Worm (Caenorhabditis elegans) whole organism, young adult: ENCODE data around the gene ldb-1.

ENCODE experiments used
- B0019.2 ChIP-seq: fragments of 200-800 bp; sonication (Bioruptor generic); conservative IDR thresholded peaks from 2 replicates; pipeline ENCODE4 v1.3.6; 2022; ENCODE audit warnings: missing genetic modification reagents, missing genetic modification characterization, missing compliant biosample characterization
- C06A6.2 ChIP-seq: fragments of 200-800 bp; sonication (Bioruptor generic); conservative IDR thresholded peaks from 2 replicates; pipeline ENCODE4 v1.3.6; 2022; ENCODE audit warnings: missing genetic modification characterization, missing compliant biosample characterization
- C17E4.6 ChIP-seq: fragments of 200-800 bp; sonication (Bioruptor generic); IDR thresholded peaks from 2 replicates; pipeline ENCODE4 v1.3.6; 2022; ENCODE audit warnings: missing genetic modification reagents, missing genetic modification characterization, missing compliant biosample characterization
- F22D6.2 ChIP-seq: sonication (generic microtip); optimal IDR thresholded peaks from 2 replicates; lab custom pipeline; 2016; ENCODE audit warnings: mild to moderate bottlenecking, missing genetic modification characterization, missing compliant biosample characterization
- F57C9.4 ChIP-seq: sonication (generic microtip); optimal IDR thresholded peaks from 2 replicates; lab custom pipeline; 2017; ENCODE audit warnings: mild to moderate bottlenecking, missing genetic modification characterization, missing compliant biosample characterization
- Y53F4B.3 ChIP-seq: fragments of 200-800 bp; sonication (Bioruptor generic); IDR thresholded peaks from 2 replicates; pipeline ENCODE4 v1.3.6; 2022; ENCODE audit warnings: missing genetic modification reagents, missing genetic modification characterization, missing compliant biosample characterization
- Y79H2A.3 ChIP-seq: fragments of 200-800 bp; sonication (Bioruptor generic); conservative IDR thresholded peaks from 2 replicates; pipeline ENCODE4 v1.3.6; 2022; ENCODE audit warnings: missing genetic modification reagents, missing genetic modification characterization, missing compliant biosample characterization
- ZK185.1 ChIP-seq: sonication (generic microtip); optimal IDR thresholded peaks from 2 replicates; lab custom pipeline; 2016; ENCODE audit warnings: mild to moderate bottlenecking, missing genetic modification characterization, missing compliant biosample characterization; ENCODE audit not compliant: poor library complexity, severe bottlenecking
- akir-1 ChIP-seq: fragments of 200-800 bp; sonication (Bioruptor generic); optimal IDR thresholded peaks from 2 replicates; lab custom pipeline; 2018; ENCODE audit warnings: mild to moderate bottlenecking, missing genetic modification characterization, moderate library complexity, missing compliant biosample characterization
- atf-7 ChIP-seq: sonication (generic microtip); optimal IDR thresholded peaks from 2 replicates; lab custom pipeline; 2017; ENCODE audit warnings: mild to moderate bottlenecking, missing genetic modification characterization, missing compliant biosample characterization
- ccch-3 ChIP-seq: fragments of 200-800 bp; sonication (Bioruptor generic); optimal IDR thresholded peaks from 2 replicates; lab custom pipeline; 2018; ENCODE audit warnings: mild to moderate bottlenecking, missing genetic modification characterization, missing compliant biosample characterization
- ceh-27 ChIP-seq: fragments of 200-800 bp; sonication (Bioruptor generic); optimal IDR thresholded peaks from 2 replicates; lab custom pipeline; 2018; ENCODE audit warnings: mild to moderate bottlenecking, missing genetic modification characterization, moderate library complexity, missing compliant biosample characterization
- ceh-79 ChIP-seq: sonication (generic microtip); optimal IDR thresholded peaks from 2 replicates; lab custom pipeline; 2017; ENCODE audit warnings: mild to moderate bottlenecking, missing genetic modification characterization, missing compliant biosample characterization
- dox-1 ChIP-seq: fragments of 200-800 bp; sonication (Bioruptor generic); IDR thresholded peaks from 2 replicates; pipeline ENCODE4 v1.3.6; 2022; ENCODE audit warnings: missing genetic modification reagents, missing genetic modification characterization, missing compliant biosample characterization
- egl-44 ChIP-seq: fragments of 200-800 bp; sonication (Bioruptor generic); IDR thresholded peaks from 2 replicates; pipeline ENCODE4 v1.3.6; 2022; ENCODE audit warnings: missing genetic modification reagents, missing genetic modification characterization, missing compliant biosample characterization
- egrh-3 ChIP-seq: fragments of 200-800 bp; sonication (Bioruptor generic); IDR thresholded peaks from 2 replicates; pipeline ENCODE4 v1.3.6; 2022; ENCODE audit warnings: missing genetic modification reagents, missing genetic modification characterization, missing compliant biosample characterization
- ekl-4 ChIP-seq: fragments of 200-800 bp; sonication (Bioruptor generic); IDR thresholded peaks from 2 replicates; pipeline ENCODE4 v1.3.6; 2022; ENCODE audit warnings: missing genetic modification reagents, missing genetic modification characterization, missing compliant biosample characterization
- ets-4 ChIP-seq: fragments of 200-800 bp; sonication (Bioruptor generic); optimal IDR thresholded peaks from 2 replicates; lab custom pipeline; 2018; ENCODE audit warnings: mild to moderate bottlenecking, missing genetic modification characterization, missing compliant biosample characterization
- fkh-3 ChIP-seq: sonication (generic microtip); optimal IDR thresholded peaks from 2 replicates; lab custom pipeline; 2016; ENCODE audit warnings: mild to moderate bottlenecking, missing genetic modification characterization, missing compliant biosample characterization
- hlh-26 ChIP-seq: fragments of 200-800 bp; sonication (Bioruptor generic); conservative IDR thresholded peaks from 2 replicates; pipeline ENCODE4 v1.3.6; 2022; ENCODE audit warnings: missing genetic modification reagents, missing genetic modification characterization, missing compliant biosample characterization
- hrde-1 ChIP-seq: sonication (generic microtip); optimal IDR thresholded peaks from 2 replicates; lab custom pipeline; 2016; ENCODE audit warnings: missing genetic modification characterization, mild to moderate bottlenecking, missing compliant biosample characterization, moderate library complexity, missing genotype, missing genetic modification reagents, borderline replicate concordance
- let-607 ChIP-seq, 2 experiments: fragments of 200-800 bp in 1 of 2; sonication (Bioruptor generic) in 1 of 2; sonication (generic microtip) in 1 of 2; optimal IDR thresholded peaks; 2 replicates each; lab custom pipeline; 2016 to 2018; ENCODE audit warnings: mild to moderate bottlenecking in 2 of 2, missing compliant biosample characterization in 2 of 2, missing genetic modification characterization in 2 of 2, moderate library complexity in 2 of 2, missing genotype in 1 of 2
- lin-35 ChIP-seq, 3 experiments: fragments of 150-350 bp in 2 of 3; sonication (generic microtip) in 1 of 3; optimal IDR thresholded peaks; 2 replicates each; lab custom pipeline; 2014 to 2018; ENCODE audit warnings: missing biosample characterization in 3 of 3, missing genetic modification characterization in 3 of 3, missing genetic modification reagents in 3 of 3
- mcd-1 ChIP-seq: fragments of 200-800 bp; sonication (Bioruptor generic); IDR thresholded peaks from 2 replicates; pipeline ENCODE4 v1.3.6; 2022; ENCODE audit warnings: missing genetic modification reagents, missing genetic modification characterization, missing compliant biosample characterization
- mes-4 ChIP-seq: sonication (generic microtip); optimal IDR thresholded peaks from 2 replicates; lab custom pipeline; 2016; ENCODE audit warnings: missing genotype, missing genetic modification characterization, missing compliant biosample characterization
- nfya-2 ChIP-seq: fragments of 200-800 bp; sonication (Bioruptor generic); IDR thresholded peaks from 2 replicates; pipeline ENCODE4 v1.3.6; 2022; ENCODE audit warnings: missing genetic modification reagents, missing genetic modification characterization, missing compliant biosample characterization
- nfyb-1 ChIP-seq: fragments of 200-800 bp; sonication (Bioruptor generic); IDR thresholded peaks from 2 replicates; pipeline ENCODE4 v1.3.6; 2022; ENCODE audit warnings: missing genetic modification reagents, missing genetic modification characterization, missing compliant biosample characterization
- nhr-80 ChIP-seq: sonication (generic microtip); optimal IDR thresholded peaks from 2 replicates; lab custom pipeline; 2016; ENCODE audit warnings: missing genetic modification characterization, missing compliant biosample characterization
- pha-4 ChIP-seq: fragments of 150-350 bp; sonication (generic microtip); optimal IDR thresholded peaks from 2 replicates; lab custom pipeline; 2014; ENCODE audit warnings: missing biosample characterization, missing genetic modification reagents, missing genetic modification characterization
- rec-8 ChIP-seq, 2 experiments: sonication (generic microtip); optimal IDR thresholded peaks; 2 replicates each; lab custom pipeline; 2016; ENCODE audit warnings: mild to moderate bottlenecking in 2 of 2, missing genetic modification characterization in 2 of 2, missing genetic modification reagents in 2 of 2, missing genotype in 2 of 2, missing biosample characterization in 1 of 2, missing compliant biosample characterization in 1 of 2, moderate library complexity in 1 of 2
- sea-2 ChIP-seq: fragments of 200-800 bp; sonication (Bioruptor generic); IDR thresholded peaks from 2 replicates; pipeline ENCODE4 v1.3.6; 2022; ENCODE audit warnings: missing genetic modification characterization, missing compliant biosample characterization
- snpc-4 ChIP-seq, 5 experiments: fragments of 150-350 bp in 1 of 5; sonication (generic microtip) in 4 of 5; optimal IDR thresholded peaks; 2 replicates each; lab custom pipeline; 2014 to 2018; ENCODE audit warnings: missing genetic modification characterization in 5 of 5, missing biosample characterization in 3 of 5, antibody characterized with exemption in 2 of 5, mild to moderate bottlenecking in 2 of 5, missing compliant biosample characterization in 2 of 5, missing genotype in 2 of 5, moderate library complexity in 2 of 5, missing genetic modification reagents in 1 of 5
- tbp1 ChIP-seq: fragments of 200-800 bp; sonication (Bioruptor generic); optimal IDR thresholded peaks from 2 replicates; lab custom pipeline; 2018; ENCODE audit warnings: mild to moderate bottlenecking, missing genetic modification characterization, missing compliant biosample characterization
- unc-62 ChIP-seq: fragments of 150-350 bp; optimal IDR thresholded peaks from 2 replicates; lab custom pipeline; 2014; ENCODE audit warnings: missing biosample characterization, missing genetic modification reagents, missing genetic modification characterization

The ldb-1 gene

ce11 chrX:11042777-11043176 is 14.1 kb downstream of the ldb-1 start, which contains the start of gene C09F12.3:
Gene C09F12.3, minus strand, starts transcription at chrX:11042877.
- TF ChIP-seq fkh-3 (no peak), lin-35 (GFP tag; optimal IDR thresholded peaks at IDR 0.05; lab: Kevin White, UChicago) (no peak), ceh-79 (tag; lab: Kevin White, UChicago) (no peak)

ce11 chrX:11047183-11047582 is 18.5 kb downstream of the ldb-1 start, which contains the start of gene clc-1:
Gene clc-1, plus strand, starts transcription at chrX:11047446.
- TF ChIP-seq pha-4, result peak; percentile 64
- no peak for TF ChIP-seq C17E4.6
- TF ChIP-seq ccch-3 (GFP tag; lab: Kevin White, UChicago), result no peak
- no peak for TF ChIP-seq akir-1
- TF ChIP-seq nfya-2 (GFP tag; lab: Robert Waterston, UW), result no peak
- TF ChIP-seq nhr-80 (tag; lab: Kevin White, UChicago), result peak; percentile 96
- no peak for TF ChIP-seq hlh-26 (GFP tag; lab: Robert Waterston, UW)
- TF ChIP-seq egl-44 (GFP tag; lab: Robert Waterston, UW), result no peak
- TF ChIP-seq tbp1 (GFP tag; lab: Kevin White, UChicago), result no peak
- TF ChIP-seq F57C9.4 (tag; lab: Kevin White, UChicago), result no peak
- no peak for TF ChIP-seq rec-8 (tag; optimal IDR thresholded peaks at IDR 0.05; lab: Kevin White, UChicago)
- TF ChIP-seq mcd-1 (GFP tag; lab: Robert Waterston, UW), result no peak
- TF ChIP-seq atf-7 (tag; lab: Kevin White, UChicago), result peak; percentile 72
- TF ChIP-seq mes-4 (tag; lab: Kevin White, UChicago), result no peak
- TF ChIP-seq ets-4, result peak; percentile 22
- no peak for TF ChIP-seq ZK185.1 (tag; lab: Kevin White, UChicago)
- peak; percentile 54; the same call in 1 of the 2 replicates for TF ChIP-seq dox-1 (GFP tag; lab: Robert Waterston, UW)
- TF ChIP-seq let-607 (tag; optimal IDR thresholded peaks at IDR 0.05; lab: Kevin White, UChicago), result peak in 1 of 2 experiments; percentile 51
- TF ChIP-seq snpc-4 (GFP tag; optimal IDR thresholded peaks at IDR 0.05; lab: Kevin White, UChicago), result no peak
- no peak for TF ChIP-seq snpc-4 (tag; optimal IDR thresholded peaks at IDR 0.05; lab: Kevin White, UChicago)

- TF ChIP-seq Y53F4B.3 (GFP tag; lab: Robert Waterston, UW), result no peak
- no peak for TF ChIP-seq sea-2 (GFP tag; lab: Robert Waterston, UW)
- no peak for TF ChIP-seq C06A6.2
- no peak for TF ChIP-seq B0019.2 (GFP tag; lab: Robert Waterston, UW)
- no peak for TF ChIP-seq nfyb-1 (GFP tag; lab: Robert Waterston, UW)
- TF ChIP-seq ekl-4 (GFP tag; lab: Robert Waterston, UW), result peak; percentile 50; the same call in 1 of the 2 replicates
- no peak for TF ChIP-seq ceh-27 (GFP tag; lab: Kevin White, UChicago)
- TF ChIP-seq Y79H2A.3 (GFP tag; lab: Robert Waterston, UW), result no peak
- no peak for TF ChIP-seq hrde-1 (tag; lab: Kevin White, UChicago)
- TF ChIP-seq egrh-3, result peak; percentile 94
- no peak for TF ChIP-seq unc-62 (GFP tag; lab: Kevin White, UChicago)
- no peak for TF ChIP-seq F22D6.2 (tag; lab: Kevin White, UChicago)
These were observed 21.6 kb downstream of the ldb-1 start for ce11 chrX:11050335-11050734.
